Worm (Caenorhabditis elegans) whole organism, young adult: Measurements from ENCODE around the gene wht-6.

ENCODE experiments used
- C17E4.6 ChIP-seq: fragments of 200-800 bp; sonication (Bioruptor generic); IDR thresholded peaks from 2 replicates; pipeline ENCODE4 v1.3.6; 2022; ENCODE audit warnings: missing genetic modification reagents, missing genetic modification characterization, missing compliant biosample characterization
- F37B4.10 ChIP-seq: fragments of 200-800 bp; sonication (Bioruptor generic); IDR thresholded peaks from 2 replicates; pipeline ENCODE4 v1.3.6; 2022; ENCODE audit warnings: missing genetic modification characterization, missing compliant biosample characterization
- F57A8.1 ChIP-seq: fragments of 200-800 bp; sonication (Bioruptor generic); optimal IDR thresholded peaks from 2 replicates; lab custom pipeline; 2018; ENCODE audit warnings: mild to moderate bottlenecking, missing genetic modification characterization, moderate library complexity, missing compliant biosample characterization
- T26A5.8 ChIP-seq: sonication (generic microtip); optimal IDR thresholded peaks from 2 replicates; lab custom pipeline; 2016; ENCODE audit warnings: missing genetic modification characterization, missing compliant biosample characterization
- Y53F4B.3 ChIP-seq: fragments of 200-800 bp; sonication (Bioruptor generic); IDR thresholded peaks from 2 replicates; pipeline ENCODE4 v1.3.6; 2022; ENCODE audit warnings: missing genetic modification reagents, missing genetic modification characterization, missing compliant biosample characterization
- aptf-2 ChIP-seq: fragments of 200-800 bp; sonication (Bioruptor generic); conservative IDR thresholded peaks from 2 replicates; pipeline ENCODE4 v1.3.6; 2022; ENCODE audit warnings: missing genetic modification reagents, missing genetic modification characterization, missing compliant biosample characterization
- cebp-2 ChIP-seq: fragments of 200-800 bp; sonication (Bioruptor generic); IDR thresholded peaks from 2 replicates; pipeline ENCODE4 v1.3.6; 2022; ENCODE audit warnings: missing genetic modification characterization, missing compliant biosample characterization
- ceh-40 ChIP-seq: fragments of 200-800 bp; sonication (Bioruptor generic); IDR thresholded peaks from 2 replicates; pipeline ENCODE4 v1.3.6; 2022; ENCODE audit warnings: missing genetic modification characterization, missing compliant biosample characterization
- ceh-58 ChIP-seq: fragments of 200-800 bp; sonication (Bioruptor generic); IDR thresholded peaks from 2 replicates; pipeline ENCODE4 v1.3.6; 2022; ENCODE audit warnings: missing genetic modification characterization, missing compliant biosample characterization
- dox-1 ChIP-seq: fragments of 200-800 bp; sonication (Bioruptor generic); IDR thresholded peaks from 2 replicates; pipeline ENCODE4 v1.3.6; 2022; ENCODE audit warnings: missing genetic modification reagents, missing genetic modification characterization, missing compliant biosample characterization
- egl-18 ChIP-seq: fragments of 200-800 bp; sonication (Bioruptor generic); IDR thresholded peaks from 2 replicates; pipeline ENCODE4 v1.3.6; 2022; ENCODE audit warnings: missing genetic modification reagents, missing genetic modification characterization, missing compliant biosample characterization
- hmg-1.2 ChIP-seq: fragments of 200-800 bp; sonication (Bioruptor generic); IDR thresholded peaks from 2 replicates; pipeline ENCODE4 v1.3.6; 2022; ENCODE audit warnings: missing genetic modification reagents, missing genetic modification characterization, missing compliant biosample characterization
- hmg-20 ChIP-seq: fragments of 200-800 bp; sonication (Bioruptor generic); IDR thresholded peaks from 2 replicates; pipeline ENCODE4 v1.3.6; 2022; ENCODE audit warnings: missing genetic modification reagents, missing genetic modification characterization, missing compliant biosample characterization
- let-526 ChIP-seq: fragments of 200-800 bp; sonication (Bioruptor generic); IDR thresholded peaks from 2 replicates; pipeline ENCODE4 v1.3.6; 2022; ENCODE audit warnings: missing genetic modification reagents, missing genetic modification characterization, missing compliant biosample characterization
- let-607 ChIP-seq, 2 experiments: fragments of 200-800 bp in 1 of 2; sonication (Bioruptor generic) in 1 of 2; sonication (generic microtip) in 1 of 2; optimal IDR thresholded peaks; 2 replicates each; lab custom pipeline; 2016 to 2018; ENCODE audit warnings: mild to moderate bottlenecking in 2 of 2, missing compliant biosample characterization in 2 of 2, missing genetic modification characterization in 2 of 2, moderate library complexity in 2 of 2, missing genotype in 1 of 2
- lin-54 ChIP-seq: fragments of 200-800 bp; sonication (Bioruptor generic); optimal IDR thresholded peaks from 2 replicates; lab custom pipeline; 2018; ENCODE audit warnings: mild to moderate bottlenecking, missing genetic modification characterization, missing compliant biosample characterization
- madf-3 ChIP-seq: fragments of 200-800 bp; sonication (Bioruptor generic); IDR thresholded peaks from 2 replicates; pipeline ENCODE4 v1.3.6; 2022; ENCODE audit warnings: missing genetic modification reagents, missing genetic modification characterization, missing compliant biosample characterization
- madf-6 ChIP-seq: fragments of 200-800 bp; sonication (Bioruptor generic); IDR thresholded peaks from 2 replicates; pipeline ENCODE4 v1.3.6; 2022; ENCODE audit warnings: missing genetic modification reagents, missing genetic modification characterization, missing compliant biosample characterization
- mes-4 ChIP-seq: sonication (generic microtip); optimal IDR thresholded peaks from 2 replicates; lab custom pipeline; 2016; ENCODE audit warnings: missing genotype, missing genetic modification characterization, missing compliant biosample characterization
- nfya-1 ChIP-seq: sonication (generic microtip); optimal IDR thresholded peaks from 2 replicates; lab custom pipeline; 2017; ENCODE audit warnings: antibody characterized with exemption, missing compliant biosample characterization, missing genetic modification characterization, borderline replicate concordance; ENCODE audit not compliant: insufficient read depth
- nhr-179 ChIP-seq: sonication (generic microtip); optimal IDR thresholded peaks from 2 replicates; lab custom pipeline; 2016; ENCODE audit warnings: mild to moderate bottlenecking, missing genetic modification characterization, missing compliant biosample characterization
- nhr-80 ChIP-seq: sonication (generic microtip); optimal IDR thresholded peaks from 2 replicates; lab custom pipeline; 2016; ENCODE audit warnings: missing genetic modification characterization, missing compliant biosample characterization
- pha-4 ChIP-seq: fragments of 150-350 bp; sonication (generic microtip); optimal IDR thresholded peaks from 2 replicates; lab custom pipeline; 2014; ENCODE audit warnings: missing biosample characterization, missing genetic modification reagents, missing genetic modification characterization
- rcor-1 ChIP-seq: fragments of 200-800 bp; sonication (Bioruptor generic); IDR thresholded peaks from 2 replicates; pipeline ENCODE4 v1.3.6; 2022; ENCODE audit warnings: missing genetic modification reagents, missing genetic modification characterization, missing compliant biosample characterization
- rpc-1 ChIP-seq, 2 experiments: fragments of 150-350 bp in 1 of 2; sonication (generic microtip) in 1 of 2; optimal IDR thresholded peaks; 2 replicates each; lab custom pipeline; 2014 to 2018; ENCODE audit warnings: missing biosample characterization in 1 of 2, missing genetic modification characterization in 1 of 2, missing genetic modification reagents in 1 of 2, missing genotype in 1 of 2
- sdz-38 ChIP-seq: sonication (generic microtip); optimal IDR thresholded peaks from 2 replicates; lab custom pipeline; 2016; ENCODE audit warnings: missing genotype, missing genetic modification characterization, missing compliant biosample characterization
- snpc-1.1 ChIP-seq: sonication (generic microtip); optimal IDR thresholded peaks from 2 replicates; lab custom pipeline; 2017; ENCODE audit warnings: missing genetic modification characterization, mild to moderate bottlenecking, missing compliant biosample characterization, antibody characterized with exemption, moderate library complexity, missing genotype, missing genetic modification reagents; ENCODE audit not compliant: insufficient read depth
- tbp1 ChIP-seq: fragments of 200-800 bp; sonication (Bioruptor generic); optimal IDR thresholded peaks from 2 replicates; lab custom pipeline; 2018; ENCODE audit warnings: mild to moderate bottlenecking, missing genetic modification characterization, missing compliant biosample characterization
- tlf-1 ChIP-seq: fragments of 200-800 bp; sonication (Bioruptor generic); optimal IDR thresholded peaks from 2 replicates; lab custom pipeline; 2018; ENCODE audit warnings: mild to moderate bottlenecking, missing genetic modification characterization, missing compliant biosample characterization
- zfh-2 ChIP-seq: fragments of 200-800 bp; sonication (Bioruptor generic); conservative IDR thresholded peaks from 2 replicates; pipeline ENCODE4 v1.3.6; 2022; ENCODE audit warnings: missing genetic modification reagents, missing genetic modification characterization, missing compliant biosample characterization
- ztf-18 ChIP-seq: sonication (generic microtip); optimal IDR thresholded peaks from 2 replicates; lab custom pipeline; 2016; ENCODE audit warnings: missing genotype, mild to moderate bottlenecking, missing genetic modification characterization, missing compliant biosample characterization

The wht-6 gene

ce11 chrIII:6489493-6489892, 17.9 kb downstream of the wht-6 start, which contains the start of gene rpt-3:
Gene rpt-3, plus strand, starts transcription at chrIII:6489793.
- no peak for TF ChIP-seq hmg-20 (GFP tag; lab: Robert Waterston, UW)
- peak; percentile 33 for TF ChIP-seq madf-6 (GFP tag; lab: Robert Waterston, UW)

ce11 chrIII:6490989-6491388, 19.4 kb downstream of the wht-6 start:
- TF ChIP-seq tlf-1 (GFP tag; lab: Kevin White, UChicago) (no peak), dox-1 (GFP tag; lab: Robert Waterston, UW) (no peak), rcor-1 (no peak), let-526 (GFP tag; lab: Robert Waterston, UW) (no peak), hmg-1.2 (GFP tag; lab: Robert Waterston, UW) (no peak), hmg-20 (GFP tag; lab: Robert Waterston, UW) (no peak), C17E4.6 (GFP tag; lab: Robert Waterston, UW) (no peak), nhr-179 (tag; lab: Kevin White, UChicago) (no peak), madf-3 (GFP tag; lab: Robert Waterston, UW) (no peak), aptf-2 (GFP tag; lab: Robert Waterston, UW) (no peak), snpc-1.1 (tag; lab: Kevin White, UChicago) (no peak), lin-54 (GFP tag; lab: Kevin White, UChicago) (no peak), ceh-58 (GFP tag; lab: Robert Waterston, UW) (no peak), F57A8.1 (GFP tag; lab: Kevin White, UChicago) (no peak)

- no peak for TF ChIP-seq egl-18
- no peak for TF ChIP-seq Y53F4B.3
- no peak for TF ChIP-seq pha-4 (tag; lab: Kevin White, UChicago)
- no peak for TF ChIP-seq ceh-40 (GFP tag; lab: Robert Waterston, UW)
- no peak for TF ChIP-seq hmg-1.2 (GFP tag; lab: Robert Waterston, UW)
- TF ChIP-seq tbp1 = no peak
- TF ChIP-seq ztf-18 (tag; lab: Kevin White, UChicago) = no peak
- TF ChIP-seq zfh-2 (GFP tag; lab: Robert Waterston, UW) = no peak
- TF ChIP-seq, all 124 proteins: peak for 0
These were observed 21.3 kb downstream of the wht-6 start, which contains the start of gene srb-11 for ce11 chrIII:6492807-6493206. Gene srb-11, minus strand, starts transcription at chrIII:6492907.

- TF ChIP-seq nhr-80 (tag; lab: Kevin White, UChicago) (peak; percentile 54), ztf-18 (tag; lab: Kevin White, UChicago) (no peak)
These were observed 23.7 kb downstream of the wht-6 start, which contains the start of gene F23F12.13 for ce11 chrIII:6495191-6495723. Gene F23F12.13, plus strand, starts transcription at chrIII:6495673.

- TF ChIP-seq let-607 (tag; optimal IDR thresholded peaks at IDR 0.05; lab: Kevin White, UChicago) = no peak
- TF ChIP-seq sdz-38 = no peak
- TF ChIP-seq rpc-1 (optimal IDR thresholded peaks at IDR 0.05; lab: Kevin White, UChicago) = no peak
- no peak for TF ChIP-seq rpc-1 (tag; optimal IDR thresholded peaks at IDR 0.05; lab: Kevin White, UChicago)
- no peak for TF ChIP-seq nfya-1
- TF ChIP-seq tlf-1 (GFP tag; lab: Kevin White, UChicago) = no peak
- no peak for TF ChIP-seq cebp-2 (GFP tag; lab: Robert Waterston, UW)
- TF ChIP-seq mes-4 (tag; lab: Kevin White, UChicago) = no peak
- no peak for TF ChIP-seq F37B4.10
- no peak for TF ChIP-seq T26A5.8 (tag; lab: Kevin White, UChicago)
- no peak for TF ChIP-seq hmg-20 (GFP tag; lab: Robert Waterston, UW)
- TF ChIP-seq, all 124 proteins: peak for 0
These were observed 26.6 kb downstream of the wht-6 start, which contains the start of gene sdz-15 for ce11 chrIII:6498176-6498575. Gene sdz-15, plus strand, starts transcription at chrIII:6498476.
